Worm (Caenorhabditis elegans) whole organism, mixed stage, embryonic: ENCODE measurements around the gene K03B4.2.

Experiments used
- elt-3 ChIP-seq: fragments of 150-350 bp; optimal IDR thresholded peaks from 2 replicates; lab custom pipeline; 2014; ENCODE audit warnings: missing biosample characterization, missing genetic modification characterization
- nhr-12 ChIP-seq: fragments of 150-350 bp; optimal IDR thresholded peaks from 2 replicates; lab custom pipeline; 2014; ENCODE audit warnings: missing biosample characterization, missing genetic modification characterization
- nhr-237 ChIP-seq: fragments of 150-350 bp; optimal IDR thresholded peaks from 2 replicates; lab custom pipeline; 2014; ENCODE audit warnings: missing biosample characterization, missing genetic modification characterization
- pha-4 ChIP-seq: fragments of 150-350 bp; optimal IDR thresholded peaks from 2 replicates; lab custom pipeline; 2018; ENCODE audit warnings: missing biosample characterization, missing genetic modification reagents, missing genetic modification characterization
- snpc-4 ChIP-seq: fragments of 150-350 bp; optimal IDR thresholded peaks from 2 replicates; lab custom pipeline; 2014; ENCODE audit warnings: missing biosample characterization, missing genetic modification characterization
- unc-62 ChIP-seq: fragments of 150-350 bp; optimal IDR thresholded peaks from 2 replicates; lab custom pipeline; 2014; ENCODE audit warnings: missing biosample characterization, missing genetic modification reagents, missing genetic modification characterization

ce11 chrV:4692382-4693281 lies 4.8 kb downstream of the K03B4.2 start, which contains the start of gene cpg-8:
- TF ChIP-seq elt-3 (no peak), snpc-4 (no peak), nhr-12 (no peak), pha-4 (tag; lab: Kevin White, UChicago) (no peak), nhr-237 (tag; lab: Kevin White, UChicago) (no peak), unc-62 (GFP tag; lab: Kevin White, UChicago) (no peak)
